Worm (Caenorhabditis elegans) whole organism, early embryonic: Measurements from ENCODE around the gene sre-43.

Experiments used
- F13C5.2 ChIP-seq: sonication (generic microtip); optimal IDR thresholded peaks from 2 replicates; lab custom pipeline; 2017; ENCODE audit warnings: mild to moderate bottlenecking, missing genetic modification characterization, inconsistent platforms, missing compliant biosample characterization
- ama-1 ChIP-seq: fragments of 150-350 bp; optimal IDR thresholded peaks from 2 replicates; lab custom pipeline; 2014
- ets-7 ChIP-seq: sonication (generic microtip); optimal IDR thresholded peaks from 2 replicates; lab custom pipeline; 2016; ENCODE audit warnings: missing genotype, missing genetic modification characterization, missing compliant biosample characterization
- tbx-37 ChIP-seq: fragments of 200-800 bp; sonication (Bioruptor generic); conservative IDR thresholded peaks from 2 replicates; pipeline ENCODE4 v1.3.6; 2022; ENCODE audit warnings: missing genetic modification reagents, missing genetic modification characterization, missing compliant biosample characterization
- tra-4 ChIP-seq: sonication (generic microtip); optimal IDR thresholded peaks from 2 replicates; lab custom pipeline; 2017; ENCODE audit warnings: missing genetic modification characterization, missing compliant biosample characterization

- TF ChIP-seq ets-7 (no peak), tbx-37 (GFP tag; lab: Robert Waterston, UW) (no peak), tra-4 (tag; lab: Kevin White, UChicago) (no peak), ama-1 (lab: Kevin White, UChicago) (no peak), F13C5.2 (tag; lab: Kevin White, UChicago) (no peak)
These were observed 11.4 kb downstream of the sre-43 start, which contains the start of gene zip-3 for ce11 chrII:13957437-13957836.
